Fruit fly (Drosophila melanogaster): ENCODE results near the gene CG4186.

CG4186 gene

DNA sequence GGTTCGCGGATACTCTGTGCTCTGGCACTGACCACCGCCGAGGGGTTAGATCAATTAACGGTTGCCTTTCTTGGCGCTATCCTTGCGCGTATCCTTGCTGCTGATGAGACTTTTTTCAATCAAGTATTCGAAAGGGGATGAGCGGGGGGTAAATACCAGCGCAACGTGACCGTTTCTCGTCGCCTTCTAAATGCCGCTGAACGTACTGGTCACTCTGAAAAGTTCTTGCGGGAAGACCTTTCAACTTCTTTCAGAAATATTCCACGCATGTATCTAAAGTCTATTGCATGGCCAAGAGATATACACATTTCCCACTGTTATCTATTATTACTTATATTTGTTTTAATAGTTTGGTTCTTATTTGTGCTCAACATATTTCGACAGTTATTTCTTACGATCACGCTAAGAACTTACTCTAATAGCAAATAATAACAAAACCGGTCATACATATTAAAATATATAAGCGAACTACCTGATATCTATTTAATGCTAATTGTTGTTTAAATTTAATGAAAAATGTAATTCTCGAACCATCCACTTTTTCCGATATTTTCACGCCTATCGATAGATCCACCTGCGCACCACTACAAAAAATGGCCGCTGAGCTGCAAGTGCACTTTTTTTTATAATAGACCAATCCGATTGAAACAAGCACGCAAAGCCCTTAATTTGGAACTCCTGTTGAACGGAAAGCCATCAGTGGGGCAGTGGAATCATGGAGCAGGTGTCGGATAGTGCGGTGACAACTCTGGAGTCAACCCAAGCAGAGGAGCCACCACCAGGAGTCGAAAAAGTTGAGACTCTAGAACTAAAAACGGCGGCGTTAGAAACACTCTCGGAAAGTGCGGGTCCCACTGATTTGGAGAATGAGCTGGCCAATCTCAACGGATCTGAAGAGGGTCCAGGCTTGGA lies 40.0 kb downstream of the CG4186 start, which contains the start of the genes CG3634 and HIPP1 (continued):
- TF ChIP-seq CG11456 (GFP tag; IDR thresholded peaks at IDR 0.05) (0 out of 3 replicates have a peak, but pooled peaks have one; percentile 14), zen2 (GFP tag; IDR thresholded peaks at IDR 0.05; ENCODE audit: partially characterized antibody) (peak; percentile 52; the same call in 1 of the 3 replicates), CG17802 (tag; optimal IDR thresholded peaks at IDR 0.05) (no peak), cad (GFP tag; optimal IDR thresholded peaks at IDR 0.05) (no peak), sqz (GFP tag; optimal IDR thresholded peaks at IDR 0.05) (no peak), stwl (tag; optimal IDR thresholded peaks at IDR 0.05) (peak; percentile 9), Ada2b (GFP tag; IDR thresholded peaks at IDR 0.05) (no peak), Meics (GFP tag; optimal IDR thresholded peaks at IDR 0.05) (no peak), mld (GFP tag; IDR thresholded peaks at IDR 0.05; ENCODE audit: partially characterized antibody) (0 out of 3 replicates have a peak, but pooled peaks have one; percentile 7), br (optimal IDR thresholded peaks at IDR 0.05) (no peak), CG13287 (GFP tag; IDR thresholded peaks at IDR 0.05; ENCODE audit: partially characterized antibody) (peak; percentile 75), ap (GFP tag; IDR thresholded peaks at IDR 0.05) (no peak), prd (optimal IDR thresholded peaks at IDR 0.05) (no peak), prd (GFP tag; IDR thresholded peaks at IDR 0.05) (no peak; the same call in 2 of the 3 replicates), dpn (GFP tag; optimal IDR thresholded peaks at IDR 0.05) (no peak), CG12071 (GFP tag; optimal IDR thresholded peaks at IDR 0.05) (no peak), CG10209 (GFP tag; optimal IDR thresholded peaks at IDR 0.05) (no peak), CG33557 (GFP tag; optimal IDR thresholded peaks at IDR 0.05) (no peak), scrt (GFP tag; optimal IDR thresholded peaks at IDR 0.05) (no peak), CG13424 (tag; optimal IDR thresholded peaks at IDR 0.05) (peak; percentile 1), gsb (GFP tag; IDR thresholded peaks at IDR 0.05) (no peak), CG7745 (tag; optimal IDR thresholded peaks at IDR 0.05) (no peak), CG12769 (tag; optimal IDR thresholded peaks at IDR 0.05) (no peak), CG2129 (GFP tag; IDR thresholded peaks at IDR 0.05; ENCODE audit: partially characterized antibody) (no peak), CG3281 (GFP tag; optimal IDR thresholded peaks at IDR 0.05) (no peak), repo (GFP tag; optimal IDR thresholded peaks at IDR 0.05) (no peak), Mrtf (GFP tag; IDR thresholded peaks at IDR 0.05) (no peak), CG18619 (GFP tag; optimal IDR thresholded peaks at IDR 0.05) (no peak), Six4 (GFP tag; optimal IDR thresholded peaks at IDR 0.05) (no peak), disco-r (GFP tag; optimal IDR thresholded peaks at IDR 0.05) (no peak), CG4404 (GFP tag; IDR thresholded peaks at IDR 0.05) (no peak), CTCF (GFP tag; optimal IDR thresholded peaks at IDR 0.05) (peak; percentile 2), pzg (GFP tag; optimal IDR thresholded peaks at IDR 0.05) (peak; percentile 60), Lim3 (GFP tag; IDR thresholded peaks at IDR 0.05) (no peak), bsh (GFP tag; optimal IDR thresholded peaks at IDR 0.05) (no peak), Dll (GFP tag; IDR thresholded peaks at IDR 0.05; ENCODE audit: partially characterized antibody) (peak; percentile 77), HmgD (GFP tag; optimal IDR thresholded peaks at IDR 0.05) (no peak), chinmo (GFP tag; IDR thresholded peaks at IDR 0.05; ENCODE audit: partially characterized antibody) (0 out of 4 replicates have a peak, but pooled peaks have one; percentile 74), Atf-2 (GFP tag; optimal IDR thresholded peaks at IDR 0.05) (no peak), knrl (GFP tag; IDR thresholded peaks at IDR 0.05; ENCODE audit: partially characterized antibody) (peak; percentile 67; the same call in 2 of the 3 replicates), CG31441 (GFP tag; IDR thresholded peaks at IDR 0.05) (no peak), Adf1 (GFP tag; IDR thresholded peaks at IDR 0.05) (no peak), CG6813 (GFP tag; optimal IDR thresholded peaks at IDR 0.05) (no peak), hb (GFP tag; IDR thresholded peaks at IDR 0.05; ENCODE audit: partially characterized antibody) (no peak), zf30C (GFP tag; optimal IDR thresholded peaks at IDR 0.05) (no peak), z (GFP tag; IDR thresholded peaks at IDR 0.05) (no peak), CG2120 (GFP tag; optimal IDR thresholded peaks at IDR 0.05) (peak; percentile 36), CG4328 (GFP tag; optimal IDR thresholded peaks at IDR 0.05) (no peak), ac (GFP tag; optimal IDR thresholded peaks at IDR 0.05) (no peak)
